Fruit fly (Drosophila melanogaster) whole organism, embryonic: ENCODE data around the gene CG13038.
A peak's percentile ranks its signal among the peaks of the same experiment; 100 is the strongest.

Experiments used
- Atf-2 ChIP-seq: fragments of 200-800 bp; sonication (Bioruptor generic); optimal IDR thresholded peaks from 2 replicates; lab custom pipeline; 2016; ENCODE audit warnings: missing biosample characterization, missing genetic modification characterization
- CG10654 ChIP-seq: fragments of 200-800 bp; sonication (Bioruptor generic); optimal IDR thresholded peaks from 2 replicates; lab custom pipeline; 2016; ENCODE audit warnings: missing biosample characterization, missing genetic modification characterization
- CG11093 ChIP-seq: fragments of 200-800 bp; sonication (Bioruptor generic); IDR thresholded peaks from 3 replicates; pipeline ENCODE4 v1.3.6; 2022; ENCODE audit warnings: missing biosample characterization, missing genetic modification characterization
- CG11456 ChIP-seq: fragments of 200-800 bp; sonication (Bioruptor generic); IDR thresholded peaks from 3 replicates; pipeline ENCODE4 v1.3.6; 2022; ENCODE audit warnings: missing biosample characterization, missing genetic modification characterization
- CG13424 ChIP-seq: fragments of 200-800 bp; sonication (Bioruptor generic); optimal IDR thresholded peaks from 2 replicates; lab custom pipeline; 2019; ENCODE audit warnings: missing biosample characterization, mild to moderate bottlenecking, missing genetic modification characterization, moderate library complexity
- CG13775 ChIP-seq: fragments of 200-800 bp; sonication (Bioruptor generic); optimal IDR thresholded peaks from 3 replicates; lab custom pipeline; 2017; ENCODE audit warnings: missing biosample characterization, mild to moderate bottlenecking, missing genetic modification characterization
- CG17568 ChIP-seq: fragments of 200-800 bp; sonication (Bioruptor generic); optimal IDR thresholded peaks from 2 replicates; lab custom pipeline; 2018; ENCODE audit warnings: missing biosample characterization, mild to moderate bottlenecking, missing genetic modification characterization, moderate library complexity
- CG2678 ChIP-seq: fragments of 200-800 bp; sonication (Bioruptor generic); optimal IDR thresholded peaks from 3 replicates; lab custom pipeline; 2019; ENCODE audit warnings: missing biosample characterization, mild to moderate bottlenecking, missing genetic modification characterization, moderate library complexity
- CG2889 ChIP-seq: fragments of 200-800 bp; sonication (Bioruptor generic); IDR thresholded peaks from 3 replicates; pipeline ENCODE4 v1.3.6; 2022; ENCODE audit warnings: missing biosample characterization, missing genetic modification characterization
- CG30431 ChIP-seq: fragments of 200-800 bp; sonication (Bioruptor generic); optimal IDR thresholded peaks from 2 replicates; lab custom pipeline; 2017; ENCODE audit warnings: missing biosample characterization, missing genetic modification characterization
- CG3407 ChIP-seq: fragments of 200-800 bp; sonication (Bioruptor generic); optimal IDR thresholded peaks from 2 replicates; lab custom pipeline; 2018; ENCODE audit warnings: missing biosample characterization, mild to moderate bottlenecking, missing genetic modification characterization
- CG4404 ChIP-seq: fragments of 200-800 bp; sonication (Bioruptor generic); IDR thresholded peaks from 2 replicates; pipeline ENCODE4 v1.3.6; 2022; ENCODE audit warnings: missing biosample characterization, missing genetic modification characterization
- CG4730 ChIP-seq: fragments of 200-800 bp; sonication (Bioruptor generic); IDR thresholded peaks from 2 replicates; pipeline ENCODE4 v1.3.6; 2022; ENCODE audit warnings: missing biosample characterization, missing genetic modification characterization
- CG5245 ChIP-seq: fragments of 200-800 bp; sonication (Bioruptor generic); optimal IDR thresholded peaks from 3 replicates; lab custom pipeline; 2016; ENCODE audit warnings: missing biosample characterization, missing genetic modification characterization
- CG6689 ChIP-seq: fragments of 200-800 bp; sonication (Bioruptor generic); IDR thresholded peaks from 2 replicates; pipeline ENCODE4 v1.3.6; 2022; ENCODE audit warnings: missing biosample characterization, missing genetic modification characterization
- CG8089 ChIP-seq: fragments of 200-800 bp; sonication (Bioruptor generic); optimal IDR thresholded peaks from 3 replicates; lab custom pipeline; 2016; ENCODE audit warnings: missing biosample characterization, missing genetic modification characterization
- CG8478 ChIP-seq: fragments of >200 bp; optimal IDR thresholded peaks from 2 replicates; lab custom pipeline; 2018
- Dll ChIP-seq: fragments of 200-800 bp; sonication (Bioruptor generic); IDR thresholded peaks from 4 replicates; pipeline ENCODE4 v1.3.6; 2022; ENCODE audit warnings: missing biosample characterization, missing genetic modification characterization; ENCODE audit not compliant: partially characterized antibody
- E2f2 ChIP-seq: fragments of 200-800 bp; sonication (Bioruptor generic); IDR thresholded peaks from 2 replicates; pipeline ENCODE4 v1.3.6; 2022; ENCODE audit warnings: missing biosample characterization, missing genetic modification characterization
- HLH3B ChIP-seq: fragments of 200-800 bp; sonication (Bioruptor generic); IDR thresholded peaks from 2 replicates; pipeline ENCODE4 v1.3.6; 2022; ENCODE audit warnings: missing biosample characterization, missing genetic modification characterization
- HLHmδ ChIP-seq: fragments of 200-800 bp; sonication (Bioruptor generic); optimal IDR thresholded peaks from 2 replicates; lab custom pipeline; 2018; ENCODE audit warnings: missing biosample characterization, mild to moderate bottlenecking, missing genetic modification characterization, moderate library complexity
- Hsf ChIP-seq: fragments of 200-800 bp; sonication (Bioruptor generic); optimal IDR thresholded peaks from 3 replicates; lab custom pipeline; 2016; ENCODE audit warnings: missing biosample characterization, missing genetic modification characterization
- MBD-R2 ChIP-seq: fragments of 200-800 bp; sonication (Bioruptor generic); IDR thresholded peaks from 2 replicates; pipeline ENCODE4 v1.3.6; 2022; ENCODE audit warnings: missing biosample characterization, missing genetic modification characterization
- NC2β ChIP-seq: fragments of 200-800 bp; sonication (Bioruptor generic); optimal IDR thresholded peaks from 2 replicates; lab custom pipeline; 2016; ENCODE audit warnings: missing biosample characterization, missing genetic modification characterization
- Six4 ChIP-seq: fragments of 200-800 bp; sonication (Bioruptor generic); optimal IDR thresholded peaks from 2 replicates; lab custom pipeline; 2016; ENCODE audit warnings: missing biosample characterization, missing genetic modification characterization
- Stat92E ChIP-seq, 3 experiments: fragments of >200 bp in 2 of 3; fragments of 200-800 bp in 1 of 3; sonication (Bioruptor generic) in 1 of 3; optimal IDR thresholded peaks; 2 replicates each; lab custom pipeline; 2017 to 2019; ENCODE audit warnings: missing biosample characterization in 3 of 3, missing genetic modification characterization in 3 of 3, mild to moderate bottlenecking in 1 of 3, moderate library complexity in 1 of 3
- ab ChIP-seq: fragments of 200-800 bp; sonication (Bioruptor generic); optimal IDR thresholded peaks from 2 replicates; lab custom pipeline; 2016; ENCODE audit warnings: missing biosample characterization, missing genetic modification characterization
- ara ChIP-seq: fragments of 200-800 bp; sonication (Bioruptor generic); IDR thresholded peaks from 2 replicates; pipeline ENCODE4 v1.3.6; 2022; ENCODE audit warnings: missing biosample characterization, missing genetic modification characterization
- bbx ChIP-seq: fragments of 200-800 bp; sonication (Bioruptor generic); IDR thresholded peaks from 2 replicates; pipeline ENCODE4 v1.3.6; 2022; ENCODE audit warnings: missing biosample characterization, missing genetic modification characterization; ENCODE audit not compliant: partially characterized antibody
- bowl ChIP-seq: fragments of 200-800 bp; sonication (Bioruptor generic); IDR thresholded peaks from 2 replicates; pipeline ENCODE4 v1.3.6; 2022; ENCODE audit warnings: missing biosample characterization, missing genetic modification characterization
- chinmo ChIP-seq: fragments of 200-800 bp; sonication (Bioruptor generic); IDR thresholded peaks from 4 replicates; pipeline ENCODE4 v1.3.6; 2022; ENCODE audit warnings: missing biosample characterization, missing genetic modification characterization; ENCODE audit not compliant: partially characterized antibody
- en ChIP-seq: fragments of 200-800 bp; sonication (Bioruptor generic); optimal IDR thresholded peaks from 2 replicates; lab custom pipeline; 2016; ENCODE audit warnings: missing biosample characterization, missing genetic modification characterization
- fd96Cb ChIP-seq: fragments of 200-800 bp; sonication (Bioruptor generic); optimal IDR thresholded peaks from 2 replicates; lab custom pipeline; 2018; ENCODE audit warnings: missing biosample characterization, mild to moderate bottlenecking, missing genetic modification characterization, moderate library complexity
- jigr1 ChIP-seq: fragments of 200-800 bp; sonication (Bioruptor generic); IDR thresholded peaks from 3 replicates; pipeline ENCODE4 v1.3.6; 2022; ENCODE audit warnings: missing biosample characterization, missing genetic modification characterization
- ken ChIP-seq: fragments of 200-800 bp; sonication (Bioruptor generic); IDR thresholded peaks from 3 replicates; pipeline ENCODE4 v1.3.6; 2022; ENCODE audit warnings: missing biosample characterization, missing genetic modification characterization
- klu ChIP-seq: fragments of 200-800 bp; sonication (Bioruptor generic); IDR thresholded peaks from 2 replicates; pipeline ENCODE4 v1.3.6; 2022; ENCODE audit warnings: missing biosample characterization, missing genetic modification characterization
- odd ChIP-seq: fragments of 200-800 bp; sonication (Bioruptor generic); optimal IDR thresholded peaks from 2 replicates; lab custom pipeline; 2017; ENCODE audit warnings: missing biosample characterization, mild to moderate bottlenecking, missing genetic modification characterization
- prd ChIP-seq, 3 experiments: fragments of >200 bp in 2 of 3; fragments of 200-800 bp in 1 of 3; sonication (Bioruptor generic) in 1 of 3; optimal IDR thresholded peaks in 2 of 3; IDR thresholded peaks in 1 of 3; 2 replicates in 2 of 3; 3 replicates in 1 of 3; pipeline versions ENCODE4 v1.3.6 to Lab custom; 2017 to 2022; ENCODE audit warnings: missing biosample characterization in 1 of 3, missing genetic modification characterization in 1 of 3
- row ChIP-seq: fragments of 200-800 bp; sonication (Bioruptor generic); IDR thresholded peaks from 3 replicates; pipeline ENCODE4 v1.3.6; 2022; ENCODE audit warnings: missing biosample characterization, missing genetic modification characterization
- salm ChIP-seq: fragments of 200-800 bp; sonication (Bioruptor generic); optimal IDR thresholded peaks from 2 replicates; lab custom pipeline; 2018; ENCODE audit warnings: missing biosample characterization, mild to moderate bottlenecking, missing genetic modification characterization
- sens ChIP-seq: fragments of 200-800 bp; sonication (Bioruptor generic); peaks from one replicate; lab custom pipeline; 2016; ENCODE audit warnings: missing biosample characterization, missing genetic modification characterization
- so ChIP-seq: fragments of 200-800 bp; sonication (Bioruptor generic); IDR thresholded peaks from 3 replicates; pipeline ENCODE4 v1.3.6; 2022; ENCODE audit warnings: missing biosample characterization, missing genetic modification characterization
- tin ChIP-seq: fragments of 200-800 bp; sonication (Bioruptor generic); optimal IDR thresholded peaks from 3 replicates; lab custom pipeline; 2016; ENCODE audit warnings: missing biosample characterization, missing genetic modification characterization
- vnd ChIP-seq: fragments of 200-800 bp; sonication (Bioruptor generic); IDR thresholded peaks from 3 replicates; pipeline ENCODE4 v1.3.6; 2022; ENCODE audit warnings: missing biosample characterization, missing genetic modification characterization; ENCODE audit not compliant: partially characterized antibody
- wor ChIP-seq: fragments of 200-800 bp; sonication (Bioruptor generic); IDR thresholded peaks from 2 replicates; pipeline ENCODE4 v1.3.6; 2022; ENCODE audit warnings: missing biosample characterization, missing genetic modification characterization

The CG13038 gene

DNA sequence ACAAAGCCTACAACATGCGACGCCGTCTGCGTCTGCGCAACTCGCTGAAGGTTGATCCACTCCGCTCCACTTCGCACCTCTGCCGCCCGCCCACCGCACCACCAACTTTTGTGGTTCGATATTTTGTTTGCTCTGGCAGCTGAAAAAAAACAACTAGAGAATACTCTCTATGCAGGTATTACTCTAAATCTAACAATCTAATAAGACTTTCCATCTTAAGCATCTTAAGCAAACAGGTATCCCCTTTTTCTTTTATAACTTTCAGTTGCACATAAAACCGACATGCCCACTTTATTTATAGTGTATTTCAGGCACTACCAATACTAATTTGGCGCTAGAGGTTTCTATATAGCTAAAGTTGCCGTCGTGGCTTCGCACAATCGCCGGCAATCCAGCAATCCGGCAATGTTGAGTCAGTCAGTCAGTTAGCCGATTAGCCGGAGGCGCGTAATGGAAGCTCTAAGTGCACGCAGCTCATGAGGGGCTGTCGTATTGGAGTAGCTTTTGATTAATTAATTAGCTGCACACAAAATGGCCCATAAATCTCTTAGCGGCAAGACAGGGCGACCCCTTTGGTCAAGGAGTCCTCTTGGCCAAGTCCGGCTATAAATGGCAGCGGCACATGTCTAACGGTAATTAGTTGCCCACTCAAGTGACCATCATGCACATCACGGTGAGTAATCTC lies 656 bp upstream of the CG13038 start, which contains the start of gene CG13058 (continued):
- TF ChIP-seq CG2889 (GFP tag; lab: Robert Waterston, UW) (0 out of 3 replicates have a peak, but pooled peaks have one; percentile 34), CG4404 (no peak), chinmo (no peak), vnd (no peak), jigr1 (no peak), E2f2 (peak; percentile 56), CG17568 (GFP tag; lab: Kevin White, UChicago) (no peak), ken (GFP tag; lab: Robert Waterston, UW) (0 out of 3 replicates have a peak, but pooled peaks have one; percentile 36), ab (no peak), row (peak; percentile 83), CG8478 (lab: Kevin White, UChicago) (no peak), CG6689 (GFP tag; lab: Robert Waterston, UW) (peak; percentile 40; the same call in 1 of the 2 replicates), MBD-R2 (GFP tag; lab: Robert Waterston, UW) (peak; percentile 48), NC2β (GFP tag; lab: Kevin White, UChicago) (no peak), CG13424 (peak; percentile 84), CG2678 (tag; lab: Kevin White, UChicago) (peak; percentile 78), tin (GFP tag; lab: Kevin White, UChicago) (peak; percentile 25), en (GFP tag; lab: Kevin White, UChicago) (no peak), CG4730 (GFP tag; lab: Robert Waterston, UW) (no peak; the same call in 1 of the 2 replicates), prd (optimal IDR thresholded peaks at IDR 0.05; lab: Kevin White, UChicago) (no peak), prd (GFP tag; IDR thresholded peaks at IDR 0.05; lab: Robert Waterston, UW) (no peak; the same call in 2 of the 3 replicates), CG3407 (GFP tag; lab: Kevin White, UChicago) (no peak), CG11456 (GFP tag; lab: Robert Waterston, UW) (no peak), CG30431 (GFP tag; lab: Kevin White, UChicago) (peak; percentile 27), so (GFP tag; lab: Robert Waterston, UW) (peak; percentile 89), CG11093 (no peak), odd (GFP tag; lab: Kevin White, UChicago) (peak; percentile 64), ara (GFP tag; lab: Robert Waterston, UW) (no peak), wor (GFP tag; lab: Robert Waterston, UW) (peak; percentile 41; the same call in 1 of the 2 replicates), Hsf (peak; percentile 57), CG5245 (GFP tag; lab: Kevin White, UChicago) (peak; percentile 21), Six4 (no peak), fd96Cb (peak; percentile 60), CG10654 (GFP tag; lab: Kevin White, UChicago) (no peak), salm (no peak), CG8089 (peak; percentile 41), bbx (GFP tag; lab: Robert Waterston, UW) (no peak), klu (no peak), HLHmδ (GFP tag; lab: Kevin White, UChicago) (no peak), Atf-2 (peak; percentile 4), HLH3B (GFP tag; lab: Robert Waterston, UW) (peak; percentile 78)
- TF ChIP-seq, all 482 proteins: peak for 203

DNA sequence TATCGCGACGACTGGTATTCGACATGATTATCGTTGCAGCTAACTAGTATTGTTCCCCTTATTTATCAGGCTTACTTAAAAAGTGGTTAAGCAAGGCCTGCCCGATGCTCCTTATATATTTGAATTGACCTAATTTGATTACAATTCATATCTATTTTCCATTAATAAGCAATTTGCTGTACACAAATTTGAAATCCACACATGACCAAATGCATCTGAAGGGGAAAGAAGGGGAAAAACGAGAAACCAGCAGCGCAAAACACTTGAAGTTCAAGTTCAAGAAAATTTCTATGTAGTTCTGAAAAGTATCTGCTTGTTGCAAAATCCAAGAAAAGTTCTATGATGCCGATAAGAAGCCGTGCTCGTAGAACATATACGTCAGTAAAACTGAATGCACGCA lies 1.0 kb downstream of the CG13038 start, which contains the start of the genes CG13040 and CG13039:
TSS of gene CG13040 (minus strand) at position 101 of the 400 bp plus-strand sequence.
TSS of gene CG13039 (minus strand) at position 106 of the 400 bp plus-strand sequence.
- TF ChIP-seq sens (GFP tag; lab: Kevin White, UChicago) (no peak), CG13775 (GFP tag; lab: Kevin White, UChicago) (no peak), Dll (GFP tag; lab: Robert Waterston, UW) (no peak), Stat92E (GFP tag; optimal IDR thresholded peaks at IDR 0.05; lab: Kevin White, UChicago) (no peak), bowl (GFP tag; lab: Robert Waterston, UW) (no peak)
